Worm (Caenorhabditis elegans) whole organism, L2 larva: ENCODE data around the gene metl-2.

Source experiments
- C34F6.9 ChIP-seq: fragments of 150-350 bp; optimal IDR thresholded peaks from 2 replicates; lab custom pipeline; 2014; ENCODE audit warnings: missing biosample characterization, missing genetic modification characterization
- F13H6.1 ChIP-seq: sonication (generic microtip); optimal IDR thresholded peaks from 2 replicates; lab custom pipeline; 2016; ENCODE audit warnings: missing genetic modification characterization, missing compliant biosample characterization
- Y55F3AM.14 ChIP-seq: fragments of 200-800 bp; sonication (Bioruptor generic); optimal IDR thresholded peaks from 2 replicates; lab custom pipeline; 2018; ENCODE audit warnings: mild to moderate bottlenecking, missing genetic modification characterization, missing compliant biosample characterization
- aly-2 ChIP-seq: fragments of 150-350 bp; optimal IDR thresholded peaks from 2 replicates; lab custom pipeline; 2014; ENCODE audit warnings: missing biosample characterization, missing genetic modification characterization
- ama-1 ChIP-seq: fragments of 150-350 bp; optimal IDR thresholded peaks from 2 replicates; lab custom pipeline; 2018; ENCODE audit warnings: inconsistent platforms
- blmp-1 ChIP-seq: sonication (generic microtip); optimal IDR thresholded peaks from 2 replicates; lab custom pipeline; 2017; ENCODE audit warnings: missing genetic modification characterization, mild to moderate bottlenecking, missing compliant biosample characterization, antibody characterized with exemption, moderate library complexity; ENCODE audit not compliant: insufficient read depth
- ceh-16 ChIP-seq: fragments of 150-350 bp; optimal IDR thresholded peaks from 2 replicates; lab custom pipeline; 2014; ENCODE audit warnings: missing biosample characterization, missing genetic modification characterization
- crh-2 ChIP-seq: sonication (generic microtip); optimal IDR thresholded peaks from 2 replicates; lab custom pipeline; 2017; ENCODE audit warnings: missing biosample characterization, missing genetic modification characterization
- elt-3 ChIP-seq: sonication (generic microtip); optimal IDR thresholded peaks from 2 replicates; lab custom pipeline; 2017; ENCODE audit warnings: missing biosample characterization, missing genetic modification characterization
- fos-1 ChIP-seq: fragments of 150-350 bp; optimal IDR thresholded peaks from 2 replicates; lab custom pipeline; 2014; ENCODE audit warnings: missing biosample characterization, missing genetic modification characterization
- gmeb-1 ChIP-seq: fragments of 150-350 bp; optimal IDR thresholded peaks from 2 replicates; lab custom pipeline; 2014; ENCODE audit warnings: missing biosample characterization, missing genetic modification characterization
- lin-11 ChIP-seq: fragments of 150-350 bp; sonication (generic microtip); optimal IDR thresholded peaks from 2 replicates; lab custom pipeline; 2014; ENCODE audit warnings: missing biosample characterization, missing genetic modification characterization, inconsistent platforms, mixed read lengths
- lin-13 ChIP-seq: fragments of 150-350 bp; optimal IDR thresholded peaks from 2 replicates; lab custom pipeline; 2014; ENCODE audit warnings: missing biosample characterization, missing genetic modification reagents, missing genetic modification characterization
- lin-39 ChIP-seq: fragments of 150-350 bp; optimal IDR thresholded peaks from 2 replicates; lab custom pipeline; 2014; ENCODE audit warnings: missing biosample characterization, missing genetic modification reagents, missing genetic modification characterization
- lsy-2 ChIP-seq, 2 experiments: fragments of 150-350 bp in 1 of 2; sonication (generic microtip) in 1 of 2; optimal IDR thresholded peaks; 2 replicates each; lab custom pipeline; 2014 to 2017; ENCODE audit warnings: missing biosample characterization in 2 of 2, missing genetic modification characterization in 2 of 2
- mdl-1 ChIP-seq, 2 experiments: fragments of 150-350 bp in 1 of 2; sonication (generic microtip) in 1 of 2; optimal IDR thresholded peaks; 2 replicates each; lab custom pipeline; 2017; ENCODE audit warnings: missing biosample characterization in 2 of 2, missing genetic modification characterization in 2 of 2
- nhr-10 ChIP-seq: sonication (generic microtip); optimal IDR thresholded peaks from 2 replicates; lab custom pipeline; 2017; ENCODE audit warnings: missing biosample characterization, missing genetic modification characterization
- nhr-11 ChIP-seq: fragments of 150-350 bp; optimal IDR thresholded peaks from 2 replicates; lab custom pipeline; 2014; ENCODE audit warnings: missing biosample characterization, missing genetic modification characterization
- nhr-12 ChIP-seq: fragments of 150-350 bp; optimal IDR thresholded peaks from 2 replicates; lab custom pipeline; 2014; ENCODE audit warnings: missing biosample characterization, missing genetic modification characterization
- nhr-129 ChIP-seq: fragments of 150-350 bp; optimal IDR thresholded peaks from 2 replicates; lab custom pipeline; 2014; ENCODE audit warnings: missing biosample characterization, missing genetic modification characterization
- nhr-21 ChIP-seq: fragments of 150-350 bp; optimal IDR thresholded peaks from 2 replicates; lab custom pipeline; 2014; ENCODE audit warnings: missing biosample characterization, missing genetic modification characterization
- nhr-237 ChIP-seq: fragments of 150-350 bp; optimal IDR thresholded peaks from 2 replicates; lab custom pipeline; 2014; ENCODE audit warnings: missing biosample characterization, missing genetic modification characterization
- nhr-25 ChIP-seq: fragments of 150-350 bp; sonication (generic microtip); optimal IDR thresholded peaks from 3 replicates; lab custom pipeline; 2014; ENCODE audit warnings: missing biosample characterization, missing genetic modification characterization
- nhr-6 ChIP-seq: fragments of 150-350 bp; optimal IDR thresholded peaks from 2 replicates; lab custom pipeline; 2014; ENCODE audit warnings: missing biosample characterization, missing genetic modification characterization
- peb-1 ChIP-seq: fragments of 150-350 bp; optimal IDR thresholded peaks from 2 replicates; lab custom pipeline; 2014; ENCODE audit warnings: missing biosample characterization, missing genetic modification characterization
- sem-4 ChIP-seq: fragments of 150-350 bp; optimal IDR thresholded peaks from 2 replicates; lab custom pipeline; 2014; ENCODE audit warnings: missing biosample characterization, missing genetic modification reagents, missing genetic modification characterization
- sma-3 ChIP-seq: sonication (generic microtip); optimal IDR thresholded peaks from 2 replicates; lab custom pipeline; 2016; ENCODE audit warnings: missing genetic modification reagents, missing genetic modification characterization, missing compliant biosample characterization
- sma-9 ChIP-seq, 2 experiments: fragments of 150-350 bp in 1 of 2; sonication (generic microtip) in 1 of 2; optimal IDR thresholded peaks; 2 replicates each; lab custom pipeline; 2014 to 2016; ENCODE audit warnings: missing genetic modification characterization in 2 of 2, mild to moderate bottlenecking in 1 of 2, missing biosample characterization in 1 of 2, missing compliant biosample characterization in 1 of 2, missing genetic modification reagents in 1 of 2, moderate library complexity in 1 of 2
- snpc-4 ChIP-seq: fragments of 150-350 bp; optimal IDR thresholded peaks from 2 replicates; lab custom pipeline; 2014; ENCODE audit warnings: missing biosample characterization, missing genetic modification characterization
- unc-39 ChIP-seq: fragments of 150-350 bp; optimal IDR thresholded peaks from 2 replicates; lab custom pipeline; 2014; ENCODE audit warnings: missing biosample characterization, missing genetic modification characterization
- unc-55 ChIP-seq: fragments of 150-350 bp; sonication (generic microtip); optimal IDR thresholded peaks from 3 replicates; lab custom pipeline; 2014; ENCODE audit warnings: missing biosample characterization, missing genetic modification reagents, missing genetic modification characterization
- unc-62 ChIP-seq: fragments of 150-350 bp; optimal IDR thresholded peaks from 2 replicates; lab custom pipeline; 2014; ENCODE audit warnings: missing biosample characterization, missing genetic modification reagents, missing genetic modification characterization
- ztf-11 ChIP-seq: sonication (generic microtip); optimal IDR thresholded peaks from 2 replicates; lab custom pipeline; 2017; ENCODE audit warnings: missing biosample characterization, missing genetic modification characterization

The metl-2 gene

DNA sequence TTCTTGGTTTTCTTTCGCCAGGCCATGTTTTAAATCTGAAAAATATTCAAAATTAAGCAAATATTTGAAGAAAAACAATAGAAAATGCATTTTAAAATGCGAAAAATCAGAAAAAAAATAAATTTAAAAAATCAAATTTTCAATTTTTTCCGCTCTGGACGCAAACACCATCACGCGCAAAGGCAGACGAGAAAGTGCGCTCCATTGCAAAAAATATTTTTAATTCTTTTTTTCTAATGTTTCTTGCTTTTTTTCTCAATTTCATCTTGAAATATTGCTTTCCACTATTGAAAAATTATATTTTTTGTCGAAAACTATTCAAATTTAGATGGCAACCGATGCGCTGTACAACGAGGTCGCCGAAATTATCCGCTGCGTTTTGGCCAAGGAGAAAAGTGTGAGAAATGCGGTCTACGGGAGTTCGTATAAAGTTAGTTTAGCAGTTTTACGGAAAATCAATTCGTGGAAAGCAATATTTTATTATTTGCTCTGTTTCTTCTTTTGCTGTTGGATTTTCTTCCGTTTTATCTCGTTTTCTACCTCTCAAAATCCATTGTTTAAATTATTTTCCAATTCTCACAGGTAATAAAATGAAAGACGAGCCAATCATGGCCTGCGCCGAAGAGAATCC is at the start of gene metl-2, which contains the start of the genes pole-4 and nsun-5:
metl-2 (plus strand) TSS at position 581 of the 631 bp plus-strand sequence.
pole-4 (minus strand) TSS at position 35 of the 631 bp plus-strand sequence.
nsun-5 (plus strand) TSS at position 298 of the 631 bp plus-strand sequence.
- TF ChIP-seq snpc-4 (tag; lab: Kevin White, UChicago) (peak; percentile 55), lin-39 (tag; lab: Kevin White, UChicago) (no peak), lsy-2 (tag; optimal IDR thresholded peaks at IDR 0.05; lab: Kevin White, UChicago) (peak in 1 of 2 experiments; percentile 73), peb-1 (tag; lab: Kevin White, UChicago) (no peak), sem-4 (tag; lab: Kevin White, UChicago) (no peak), nhr-25 (tag; lab: Kevin White, UChicago) (peak; percentile 1), unc-55 (GFP tag; lab: Kevin White, UChicago) (peak; percentile 78), unc-39 (tag; lab: Kevin White, UChicago) (no peak), nhr-6 (no peak), fos-1 (tag; lab: Kevin White, UChicago) (peak; percentile 7), elt-3 (tag; lab: Kevin White, UChicago) (no peak), gmeb-1 (tag; lab: Kevin White, UChicago) (peak; percentile 74), C34F6.9 (peak; percentile 71), nhr-11 (no peak), mdl-1 (tag; optimal IDR thresholded peaks at IDR 0.05; lab: Kevin White, UChicago) (no peak), Y55F3AM.14 (GFP tag; lab: Kevin White, UChicago) (no peak), nhr-10 (tag; lab: Kevin White, UChicago) (no peak), lin-13 (GFP tag; lab: Kevin White, UChicago) (peak; percentile 39), nhr-21 (no peak), crh-2 (tag; lab: Kevin White, UChicago) (peak; percentile 27), F13H6.1 (tag; lab: Kevin White, UChicago) (no peak)

DNA sequence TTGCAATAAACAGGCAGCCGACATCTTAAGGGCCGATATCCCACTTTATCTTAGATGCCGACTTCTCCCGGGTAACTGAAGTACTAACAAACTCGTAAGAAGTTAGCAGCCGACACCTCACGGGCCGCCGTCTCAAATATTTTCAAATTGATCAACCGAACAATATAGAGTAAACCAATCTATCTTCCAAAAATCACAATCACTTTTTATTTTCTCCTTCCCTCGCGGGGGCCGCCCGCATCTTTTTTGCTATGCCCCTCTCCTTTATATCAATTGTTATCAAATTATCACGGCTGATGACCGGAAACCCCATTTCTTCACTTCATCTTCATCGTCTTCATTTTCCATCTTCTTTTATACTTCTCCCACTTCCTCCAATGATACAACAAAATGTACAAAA is 40.9 kb upstream of the metl-2 start:
- TF ChIP-seq sma-3 (GFP tag; lab: Kevin White, UChicago) = peak; percentile 51
- TF ChIP-seq snpc-4 (tag; lab: Kevin White, UChicago) = peak; percentile 88
- TF ChIP-seq ama-1 (lab: Kevin White, UChicago) = no peak
- TF ChIP-seq, all 48 proteins: peak for 2

DNA sequence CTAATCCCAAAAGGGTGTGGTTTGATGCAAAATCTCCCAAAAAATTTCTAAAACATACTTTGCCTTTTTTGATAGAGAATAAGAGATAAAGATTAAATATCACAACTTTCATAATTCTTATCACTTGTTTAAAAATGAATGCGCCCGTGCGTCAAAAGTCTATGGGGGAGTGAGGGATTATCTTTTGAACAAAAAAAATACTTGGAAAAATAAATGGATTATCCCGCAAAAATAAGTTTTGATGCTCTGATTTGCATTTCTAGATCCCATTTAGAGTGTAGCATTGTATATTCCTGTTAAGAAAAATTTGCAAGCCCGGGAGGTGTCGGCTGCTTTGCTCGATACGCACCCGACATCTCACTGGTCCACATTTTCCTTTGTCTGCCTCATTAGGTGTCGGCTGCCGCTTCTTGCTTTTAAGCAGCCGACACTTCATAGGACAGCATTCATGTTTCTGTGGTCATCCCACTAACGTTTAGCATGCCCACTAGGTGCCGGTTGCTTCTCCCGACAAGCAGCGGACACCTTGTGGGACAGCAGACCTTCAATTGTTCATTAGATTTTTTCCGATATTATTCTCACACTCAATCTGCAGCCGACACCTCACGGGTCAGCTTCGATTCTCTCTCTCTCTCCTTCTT is 34.1 kb upstream of the metl-2 start:
- TF ChIP-seq gmeb-1 (tag; lab: Kevin White, UChicago) = no peak
- TF ChIP-seq unc-62 (GFP tag; lab: Kevin White, UChicago) = no peak
- no peak for TF ChIP-seq blmp-1 (tag; lab: Kevin White, UChicago)
- TF ChIP-seq unc-39 (tag; lab: Kevin White, UChicago) = no peak
- no peak for TF ChIP-seq Y55F3AM.14 (GFP tag; lab: Kevin White, UChicago)
- TF ChIP-seq nhr-21 = no peak
- TF ChIP-seq mdl-1 (tag; optimal IDR thresholded peaks at IDR 0.05; lab: Kevin White, UChicago) = no peak
- TF ChIP-seq nhr-129 (tag; lab: Kevin White, UChicago) = no peak

DNA sequence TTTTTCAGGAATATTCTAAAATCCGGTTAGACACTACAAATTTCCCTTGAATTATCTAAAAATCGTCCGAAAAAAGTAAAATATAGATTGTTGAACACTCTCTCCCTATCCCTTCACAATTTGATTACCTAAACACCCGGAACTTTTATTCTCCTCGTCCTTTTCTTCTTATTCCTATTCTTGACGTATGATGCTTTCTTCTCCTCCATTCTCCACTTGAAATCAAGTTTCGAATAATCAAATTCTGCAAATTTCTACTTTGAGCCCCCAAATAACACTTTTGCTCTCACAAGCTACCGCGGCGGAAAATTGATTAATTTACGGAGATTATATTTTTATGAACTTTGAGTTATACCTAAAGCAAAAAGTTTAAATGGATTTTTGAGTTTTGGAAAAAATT is 31.4 kb upstream of the metl-2 start:
- peak; percentile 63 for TF ChIP-seq sma-9 (GFP tag; optimal IDR thresholded peaks at IDR 0.05; lab: Kevin White, UChicago)
- TF ChIP-seq sma-9 (tag; optimal IDR thresholded peaks at IDR 0.05; lab: Kevin White, UChicago) = no peak
- no peak for TF ChIP-seq ama-1 (lab: Kevin White, UChicago)
- TF ChIP-seq nhr-21 = no peak
- TF ChIP-seq lin-11 = no peak
- TF ChIP-seq aly-2 (tag; lab: Kevin White, UChicago) = no peak
- no peak for TF ChIP-seq lin-39 (tag; lab: Kevin White, UChicago)
- peak; percentile 2 for TF ChIP-seq C34F6.9
- TF ChIP-seq, all 48 proteins: peak for 2

DNA sequence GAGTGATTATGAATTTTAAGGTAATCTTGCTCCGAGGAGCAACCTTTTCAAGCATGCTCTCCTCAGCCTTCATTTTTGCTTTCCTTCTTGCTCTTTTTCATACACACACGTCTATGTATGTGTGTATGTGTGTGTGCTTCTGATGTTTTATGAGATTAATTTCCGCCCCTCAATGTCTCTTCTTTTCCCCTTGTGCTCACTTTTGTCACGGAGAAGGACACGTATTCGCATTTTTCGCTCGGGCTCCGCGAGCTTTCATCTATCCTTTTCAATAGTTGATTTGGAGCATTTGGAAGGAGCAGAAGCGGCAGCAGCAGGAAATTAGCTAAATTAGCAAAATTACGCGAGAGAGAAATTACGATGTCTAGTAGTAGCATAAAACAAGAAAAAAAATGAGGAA is 29.4 kb upstream of the metl-2 start:
- no peak for TF ChIP-seq snpc-4 (tag; lab: Kevin White, UChicago)
- no peak for TF ChIP-seq nhr-237 (tag; lab: Kevin White, UChicago)
- TF ChIP-seq nhr-11 = no peak
- TF ChIP-seq lin-13 (GFP tag; lab: Kevin White, UChicago) = no peak
- TF ChIP-seq nhr-21 = no peak
- TF ChIP-seq nhr-129 (tag; lab: Kevin White, UChicago) = no peak
- no peak for TF ChIP-seq ama-1 (lab: Kevin White, UChicago)
- TF ChIP-seq nhr-12 (tag; lab: Kevin White, UChicago) = no peak
- no peak for TF ChIP-seq ceh-16 (tag; lab: Kevin White, UChicago)
- TF ChIP-seq aly-2 (tag; lab: Kevin White, UChicago) = no peak
- TF ChIP-seq nhr-6 = no peak
- TF ChIP-seq ztf-11 (tag; lab: Kevin White, UChicago) = no peak
